Worm (Caenorhabditis elegans): ENCODE data around the gene ZK643.6.

DNA sequence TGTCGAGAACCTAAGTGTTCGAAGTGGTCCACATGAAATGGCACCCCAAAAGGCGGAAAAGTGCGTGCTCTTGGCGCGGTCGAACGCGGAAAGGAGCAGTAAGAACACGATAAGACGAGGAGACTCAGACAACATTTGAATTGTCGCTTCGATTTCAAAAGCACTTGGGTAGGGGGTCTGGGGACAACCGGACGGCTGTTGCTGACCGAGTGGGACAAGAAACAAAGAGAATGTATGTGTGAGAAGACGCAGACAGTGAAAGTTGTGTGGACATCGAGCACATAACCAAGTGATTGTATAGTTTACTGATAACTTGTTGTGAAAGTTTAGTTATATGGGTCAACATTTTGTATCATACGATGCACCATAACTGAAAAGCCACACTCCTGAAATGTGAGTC, 46.6 kb upstream of the ZK643.6 start:
- TF ChIP-seq lin-39 (tag; optimal IDR thresholded peaks at IDR 0.05) = peak; percentile 39
- TF ChIP-seq mml-1 (tag; optimal IDR thresholded peaks at IDR 0.05) = no peak
- no peak for TF ChIP-seq unc-62 (GFP tag; optimal IDR thresholded peaks at IDR 0.05)
- no peak for TF ChIP-seq nhr-11 (tag; optimal IDR thresholded peaks at IDR 0.05)
- TF ChIP-seq ceh-16 (tag; optimal IDR thresholded peaks at IDR 0.05) = no peak
- no peak for TF ChIP-seq eor-1 (tag; optimal IDR thresholded peaks at IDR 0.05)
- no peak for TF ChIP-seq ZK546.5 (tag; optimal IDR thresholded peaks at IDR 0.05)
- TF ChIP-seq nhr-12 (tag; optimal IDR thresholded peaks at IDR 0.05) = no peak
- peak; percentile 70 for TF ChIP-seq pha-4 (tag; optimal IDR thresholded peaks at IDR 0.05)
- TF ChIP-seq fkh-10 (GFP tag; optimal IDR thresholded peaks at IDR 0.05) = no peak
